Worm (Caenorhabditis elegans): Measurements from ENCODE around the gene cope-1.

Gene cope-1

ce11 chrIII:13423414-13423813 is 2.6 kb upstream of the cope-1 start, which contains the start of gene exo-1:
Gene exo-1, plus strand, starts transcription at chrIII:13423514.
- TF ChIP-seq mep-1 (tag; optimal IDR thresholded peaks at IDR 0.05) (peak; percentile 35), lsy-2 (tag; optimal IDR thresholded peaks at IDR 0.05) (peak; percentile 42), tbx-8 (GFP tag; optimal IDR thresholded peaks at IDR 0.05) (no peak), nhr-237 (tag; optimal IDR thresholded peaks at IDR 0.05) (peak; percentile 46)

ce11 chrIII:13427817-13428216 is 1.8 kb downstream of the cope-1 start:
- no peak for TF ChIP-seq zip-8 (tag; optimal IDR thresholded peaks at IDR 0.05)
- TF ChIP-seq sem-2 (GFP tag; optimal IDR thresholded peaks at IDR 0.05): no peak
- no peak for TF ChIP-seq blmp-1 (tag; optimal IDR thresholded peaks at IDR 0.05)
- TF ChIP-seq nhr-76 (tag; optimal IDR thresholded peaks at IDR 0.05): no peak
- no peak for TF ChIP-seq M03D4.4 (tag; optimal IDR thresholded peaks at IDR 0.05)
- no peak for TF ChIP-seq lin-32 (GFP tag; optimal IDR thresholded peaks at IDR 0.05)
- TF ChIP-seq mep-1 (tag; optimal IDR thresholded peaks at IDR 0.05): no peak
- no peak for TF ChIP-seq lsy-2 (tag; optimal IDR thresholded peaks at IDR 0.05)

- no peak for TF ChIP-seq hlh-1 (tag; optimal IDR thresholded peaks at IDR 0.05)
- TF ChIP-seq flh-1 (GFP tag; optimal IDR thresholded peaks at IDR 0.05): no peak
- no peak for TF ChIP-seq mep-1 (tag; optimal IDR thresholded peaks at IDR 0.05)
- no peak for TF ChIP-seq nhr-237 (tag; optimal IDR thresholded peaks at IDR 0.05)
- no peak for TF ChIP-seq ceh-83 (GFP tag; optimal IDR thresholded peaks at IDR 0.05)
- no peak for TF ChIP-seq lsy-2 (tag; optimal IDR thresholded peaks at IDR 0.05)
- no peak for TF ChIP-seq nhr-2 (tag; optimal IDR thresholded peaks at IDR 0.05)
- TF ChIP-seq ztf-11 (tag; optimal IDR thresholded peaks at IDR 0.05): no peak
- TF ChIP-seq snpc-4 (tag; optimal IDR thresholded peaks at IDR 0.05): no peak
- no peak for TF ChIP-seq ceh-39 (tag; optimal IDR thresholded peaks at IDR 0.05)
- TF ChIP-seq lin-13 (tag; optimal IDR thresholded peaks at IDR 0.05): no peak
- TF ChIP-seq blmp-1 (tag; optimal IDR thresholded peaks at IDR 0.05): no peak
- no peak for TF ChIP-seq elt-1 (tag; optimal IDR thresholded peaks at IDR 0.05; ENCODE audit: borderline replicate concordance, insufficient read depth)
- no peak for TF ChIP-seq ces-1 (GFP tag; optimal IDR thresholded peaks at IDR 0.05)
- no peak for TF ChIP-seq nhr-28 (tag; optimal IDR thresholded peaks at IDR 0.05)
- TF ChIP-seq M03D4.4 (tag; optimal IDR thresholded peaks at IDR 0.05): no peak
- TF ChIP-seq unc-62 (GFP tag; optimal IDR thresholded peaks at IDR 0.05): no peak
- no peak for TF ChIP-seq unc-39 (tag; optimal IDR thresholded peaks at IDR 0.05)
- no peak for TF ChIP-seq bed-3 (GFP tag; optimal IDR thresholded peaks at IDR 0.05)
These were observed 3.6 kb downstream of the cope-1 start, which contains the start of gene bli-5 for ce11 chrIII:13429668-13430067. Gene bli-5, minus strand, starts transcription at chrIII:13429768.

- TF ChIP-seq mls-2 (tag; optimal IDR thresholded peaks at IDR 0.05) (no peak), pha-4 (tag; optimal IDR thresholded peaks at IDR 0.05) (no peak), lin-13 (tag; optimal IDR thresholded peaks at IDR 0.05) (no peak), nhr-28 (tag; optimal IDR thresholded peaks at IDR 0.05) (no peak), cnd-1 (tag; optimal IDR thresholded peaks at IDR 0.05) (no peak), nhr-76 (tag; optimal IDR thresholded peaks at IDR 0.05) (no peak), ceh-83 (GFP tag; optimal IDR thresholded peaks at IDR 0.05) (no peak), nhr-2 (tag; optimal IDR thresholded peaks at IDR 0.05) (no peak)
These were observed 4.1 kb downstream of the cope-1 start, which contains the start of gene trf-1 for ce11 chrIII:13430162-13430561. Gene trf-1, plus strand, starts transcription at chrIII:13430462.

ce11 chrIII:13434404-13434803 is 8.3 kb downstream of the cope-1 start, which contains the start of gene F45G2.7:
Gene F45G2.7, minus strand, starts transcription at chrIII:13434504.
- TF ChIP-seq nhr-12 (tag; optimal IDR thresholded peaks at IDR 0.05): no peak
- no peak for TF ChIP-seq lin-32 (GFP tag; optimal IDR thresholded peaks at IDR 0.05)
- TF ChIP-seq elt-3 (tag; optimal IDR thresholded peaks at IDR 0.05): no peak
- TF ChIP-seq unc-120 (tag; optimal IDR thresholded peaks at IDR 0.05; ENCODE audit: poor library complexity, severe bottlenecking): no peak
- no peak for TF ChIP-seq ceh-43 (GFP tag; optimal IDR thresholded peaks at IDR 0.05)
- no peak for TF ChIP-seq lsy-2 (tag; optimal IDR thresholded peaks at IDR 0.05)
- no peak for TF ChIP-seq sem-2 (GFP tag; optimal IDR thresholded peaks at IDR 0.05)
- no peak for TF ChIP-seq zip-8 (tag; optimal IDR thresholded peaks at IDR 0.05)

ce11 chrIII:13435570-13435969 is 9.5 kb downstream of the cope-1 start, which contains the start of gene F45G2.8:
Gene F45G2.8, minus strand, starts transcription at chrIII:13435670.
- no peak for TF ChIP-seq zip-8 (tag; optimal IDR thresholded peaks at IDR 0.05)
- TF ChIP-seq pha-4 (tag; optimal IDR thresholded peaks at IDR 0.05): no peak
- TF ChIP-seq snpc-4 (tag; optimal IDR thresholded peaks at IDR 0.05): no peak
- no peak for TF ChIP-seq mls-2 (tag; optimal IDR thresholded peaks at IDR 0.05)
- TF ChIP-seq hlh-1 (tag; optimal IDR thresholded peaks at IDR 0.05): no peak
- TF ChIP-seq nhr-76 (tag; optimal IDR thresholded peaks at IDR 0.05): no peak
- no peak for TF ChIP-seq unc-62 (GFP tag; optimal IDR thresholded peaks at IDR 0.05)
- no peak for TF ChIP-seq ceh-83 (GFP tag; optimal IDR thresholded peaks at IDR 0.05)
- no peak for TF ChIP-seq nhr-2 (tag; optimal IDR thresholded peaks at IDR 0.05)
- TF ChIP-seq elt-3 (tag; optimal IDR thresholded peaks at IDR 0.05): no peak
- no peak for TF ChIP-seq ztf-11 (tag; optimal IDR thresholded peaks at IDR 0.05)
- TF ChIP-seq sem-2 (GFP tag; optimal IDR thresholded peaks at IDR 0.05): no peak
- no peak for TF ChIP-seq tbx-8 (GFP tag; optimal IDR thresholded peaks at IDR 0.05)
- no peak for TF ChIP-seq mab-5 (tag; optimal IDR thresholded peaks at IDR 0.05)
- TF ChIP-seq cnd-1 (tag; optimal IDR thresholded peaks at IDR 0.05): no peak
